Worm (Caenorhabditis elegans) whole organism, L2 larva: Measurements from ENCODE around the gene T20G5.8.

ENCODE experiments used
- R02D3.7 ChIP-seq: fragments of 150-350 bp; optimal IDR thresholded peaks from 2 replicates; lab custom pipeline; 2014; ENCODE audit warnings: missing biosample characterization, missing genetic modification characterization
- ama-1 ChIP-seq: fragments of 150-350 bp; optimal IDR thresholded peaks from 2 replicates; lab custom pipeline; 2018; ENCODE audit warnings: inconsistent platforms
- egl-27 ChIP-seq: sonication (generic microtip); optimal IDR thresholded peaks from 3 replicates; lab custom pipeline; 2017; ENCODE audit warnings: missing biosample characterization, missing genetic modification reagents, missing genetic modification characterization
- elt-1 ChIP-seq: fragments of 150-350 bp; optimal IDR thresholded peaks from 2 replicates; lab custom pipeline; 2014; ENCODE audit warnings: missing biosample characterization, missing genetic modification characterization
- elt-3 ChIP-seq: sonication (generic microtip); optimal IDR thresholded peaks from 2 replicates; lab custom pipeline; 2017; ENCODE audit warnings: missing biosample characterization, missing genetic modification characterization
- lin-11 ChIP-seq: fragments of 150-350 bp; sonication (generic microtip); optimal IDR thresholded peaks from 2 replicates; lab custom pipeline; 2014; ENCODE audit warnings: missing biosample characterization, missing genetic modification characterization, inconsistent platforms, mixed read lengths
- lin-13 ChIP-seq: fragments of 150-350 bp; optimal IDR thresholded peaks from 2 replicates; lab custom pipeline; 2014; ENCODE audit warnings: missing biosample characterization, missing genetic modification reagents, missing genetic modification characterization
- nhr-11 ChIP-seq: fragments of 150-350 bp; optimal IDR thresholded peaks from 2 replicates; lab custom pipeline; 2014; ENCODE audit warnings: missing biosample characterization, missing genetic modification characterization
- nhr-237 ChIP-seq: fragments of 150-350 bp; optimal IDR thresholded peaks from 2 replicates; lab custom pipeline; 2014; ENCODE audit warnings: missing biosample characterization, missing genetic modification characterization
- skn-1 ChIP-seq: sonication (generic microtip); optimal IDR thresholded peaks from 2 replicates; lab custom pipeline; 2017; ENCODE audit warnings: missing biosample characterization, missing genetic modification characterization
- snpc-4 ChIP-seq: fragments of 150-350 bp; optimal IDR thresholded peaks from 2 replicates; lab custom pipeline; 2014; ENCODE audit warnings: missing biosample characterization, missing genetic modification characterization
- unc-39 ChIP-seq: fragments of 150-350 bp; optimal IDR thresholded peaks from 2 replicates; lab custom pipeline; 2014; ENCODE audit warnings: missing biosample characterization, missing genetic modification characterization

ce11 chrIII:10209703-10210102, 10.6 kb downstream of the T20G5.8 start, which contains the start of gene T20G5.9:
- no peak for TF ChIP-seq R02D3.7 (tag; lab: Kevin White, UChicago)
- TF ChIP-seq snpc-4, result no peak
- TF ChIP-seq unc-39 (tag; lab: Kevin White, UChicago), result no peak
- TF ChIP-seq skn-1 (tag; lab: Kevin White, UChicago), result no peak
- no peak for TF ChIP-seq nhr-237 (tag; lab: Kevin White, UChicago)
- no peak for TF ChIP-seq lin-13 (GFP tag; lab: Kevin White, UChicago)
- no peak for TF ChIP-seq egl-27 (tag; lab: Kevin White, UChicago)
- TF ChIP-seq lin-11 (tag; lab: Kevin White, UChicago), result no peak
- TF ChIP-seq elt-1, result no peak
- no peak for TF ChIP-seq ama-1 (lab: Kevin White, UChicago)
- no peak for TF ChIP-seq elt-3
- TF ChIP-seq nhr-11 (tag; lab: Kevin White, UChicago), result no peak
